Worm (Caenorhabditis elegans) whole organism, L4 larva: ENCODE data around the gene srw-84.

Experiments
- F49E8.2 ChIP-seq: sonication (generic microtip); optimal IDR thresholded peaks from 2 replicates; lab custom pipeline; 2016; ENCODE audit warnings: missing compliant biosample characterization, mild to moderate bottlenecking, missing genetic modification characterization, borderline replicate concordance
- T20F7.1 ChIP-seq: fragments of 200-800 bp; sonication (Bioruptor generic); optimal IDR thresholded peaks from 2 replicates; lab custom pipeline; 2018; ENCODE audit warnings: mild to moderate bottlenecking, missing genetic modification characterization, missing compliant biosample characterization
- ama-1 ChIP-seq: fragments of 150-350 bp; optimal IDR thresholded peaks from 2 replicates; lab custom pipeline; 2014; ENCODE audit warnings: inconsistent platforms, mixed read lengths
- attf-4 ChIP-seq: sonication (generic microtip); optimal IDR thresholded peaks from 3 replicates; lab custom pipeline; 2017; ENCODE audit warnings: missing biosample characterization, missing genetic modification characterization
- ceh-28 ChIP-seq: fragments of 150-350 bp; optimal IDR thresholded peaks from 2 replicates; lab custom pipeline; 2014; ENCODE audit warnings: missing biosample characterization, missing genetic modification reagents, missing genetic modification characterization
- ceh-82 ChIP-seq: sonication (generic microtip); optimal IDR thresholded peaks from 2 replicates; lab custom pipeline; 2017; ENCODE audit warnings: missing biosample characterization, missing genetic modification characterization
- daf-12 ChIP-seq: fragments of 150-350 bp; optimal IDR thresholded peaks from 2 replicates; lab custom pipeline; 2014; ENCODE audit warnings: missing biosample characterization, missing genetic modification reagents, missing genetic modification characterization
- dmd-9 ChIP-seq: fragments of 200-800 bp; sonication (Bioruptor generic); IDR thresholded peaks from 2 replicates; pipeline ENCODE4 v1.3.6; 2022; ENCODE audit warnings: missing genetic modification reagents, missing genetic modification characterization, missing compliant biosample characterization
- duxl-1 ChIP-seq: sonication (generic microtip); optimal IDR thresholded peaks from 2 replicates; lab custom pipeline; 2016; ENCODE audit warnings: mild to moderate bottlenecking, missing genetic modification characterization, moderate library complexity, missing compliant biosample characterization; ENCODE audit not compliant: poor library complexity
- fkh-10 ChIP-seq: fragments of 150-350 bp; optimal IDR thresholded peaks from 2 replicates; lab custom pipeline; 2014; ENCODE audit warnings: missing biosample characterization, missing genetic modification reagents, missing genetic modification characterization
- hif-1 ChIP-seq, 2 experiments: sonication (generic microtip); optimal IDR thresholded peaks; 2 replicates each; lab custom pipeline; 2016 to 2017; ENCODE audit warnings: missing compliant biosample characterization in 2 of 2, missing genetic modification characterization in 2 of 2, missing genetic modification reagents in 2 of 2, missing genotype in 2 of 2, mild to moderate bottlenecking in 1 of 2
- hmg-1.1 ChIP-seq: fragments of 200-800 bp; sonication (Bioruptor generic); IDR thresholded peaks from 2 replicates; pipeline ENCODE4 v1.3.6; 2022; ENCODE audit warnings: missing genetic modification reagents, missing genetic modification characterization, missing compliant biosample characterization
- jun-1 ChIP-seq: fragments of 150-350 bp; optimal IDR thresholded peaks from 2 replicates; lab custom pipeline; 2014; ENCODE audit warnings: missing biosample characterization, missing genetic modification reagents, missing genetic modification characterization
- lim-7 ChIP-seq: fragments of 200-800 bp; sonication (Bioruptor generic); IDR thresholded peaks from 2 replicates; pipeline ENCODE4 v1.3.6; 2022; ENCODE audit warnings: missing genetic modification characterization, missing compliant biosample characterization
- lin-13 ChIP-seq: fragments of 150-350 bp; optimal IDR thresholded peaks from 2 replicates; lab custom pipeline; 2014; ENCODE audit warnings: missing biosample characterization, missing genetic modification reagents, missing genetic modification characterization
- lin-29 ChIP-seq: fragments of 200-800 bp; sonication (Bioruptor generic); IDR thresholded peaks from 2 replicates; pipeline ENCODE4 v1.3.6; 2022; ENCODE audit warnings: missing genetic modification reagents, missing genetic modification characterization, missing compliant biosample characterization
- mdl-1 ChIP-seq, 2 experiments: fragments of 150-350 bp in 1 of 2; sonication (generic microtip) in 1 of 2; optimal IDR thresholded peaks; 2 replicates each; lab custom pipeline; 2014 to 2017; ENCODE audit warnings: missing biosample characterization in 2 of 2, missing genetic modification characterization in 2 of 2
- mdt-29 ChIP-seq: fragments of 200-800 bp; sonication (Bioruptor generic); IDR thresholded peaks from 2 replicates; pipeline ENCODE4 v1.3.6; 2022; ENCODE audit warnings: missing genetic modification reagents, missing genetic modification characterization, missing compliant biosample characterization
- mep-1 ChIP-seq: fragments of 150-350 bp; sonication (generic microtip); optimal IDR thresholded peaks from 3 replicates; lab custom pipeline; 2014; ENCODE audit warnings: missing biosample characterization, missing genetic modification characterization
- nhr-11 ChIP-seq: fragments of 150-350 bp; optimal IDR thresholded peaks from 2 replicates; lab custom pipeline; 2014; ENCODE audit warnings: missing biosample characterization, missing genetic modification characterization
- nhr-25 ChIP-seq: sonication (generic microtip); optimal IDR thresholded peaks from 2 replicates; lab custom pipeline; 2017; ENCODE audit warnings: missing genetic modification characterization, mild to moderate bottlenecking, missing compliant biosample characterization, antibody characterized with exemption, moderate library complexity, borderline replicate concordance; ENCODE audit not compliant: insufficient read depth
- nhr-42 ChIP-seq: fragments of 200-800 bp; sonication (Bioruptor generic); IDR thresholded peaks from 2 replicates; pipeline ENCODE4 v1.3.6; 2022; ENCODE audit warnings: missing genetic modification characterization, missing compliant biosample characterization
- nhr-6 ChIP-seq: fragments of 150-350 bp; optimal IDR thresholded peaks from 2 replicates; lab custom pipeline; 2014; ENCODE audit warnings: missing biosample characterization, missing genetic modification characterization
- pha-4 ChIP-seq, 2 experiments: fragments of 150-350 bp in 1 of 2; fragments of 200-800 bp in 1 of 2; sonication (Bioruptor generic) in 1 of 2; IDR thresholded peaks in 1 of 2; optimal IDR thresholded peaks in 1 of 2; 2 replicates each; pipeline versions ENCODE4 v1.3.6 to Lab custom; 2014 to 2022; ENCODE audit warnings: missing genetic modification characterization in 2 of 2, missing genetic modification reagents in 2 of 2, missing biosample characterization in 1 of 2, missing compliant biosample characterization in 1 of 2
- rbr-2 ChIP-seq: sonication (generic microtip); optimal IDR thresholded peaks from 2 replicates; lab custom pipeline; 2016; ENCODE audit warnings: missing genotype, missing genetic modification characterization, missing compliant biosample characterization
- saeg-2 ChIP-seq: fragments of 200-800 bp; sonication (Bioruptor generic); IDR thresholded peaks from 2 replicates; pipeline ENCODE4 v1.3.6; 2022; ENCODE audit warnings: missing genetic modification reagents, missing genetic modification characterization, missing compliant biosample characterization
- snpc-4 ChIP-seq: fragments of 150-350 bp; optimal IDR thresholded peaks from 2 replicates; lab custom pipeline; 2014; ENCODE audit warnings: missing biosample characterization, missing genetic modification characterization
- spr-3 ChIP-seq: fragments of 200-800 bp; sonication (Bioruptor generic); optimal IDR thresholded peaks from 2 replicates; lab custom pipeline; 2018; ENCODE audit warnings: mild to moderate bottlenecking, missing genetic modification characterization, missing compliant biosample characterization
- unc-62 ChIP-seq, 3 experiments: fragments of 150-350 bp in 1 of 3; sonication (generic microtip); optimal IDR thresholded peaks in 2 of 3; peaks in 1 of 3; 1 replicate in 1 of 3; 2 replicates in 2 of 3; lab custom pipeline; 2014 to 2017; ENCODE audit warnings: missing biosample characterization in 3 of 3, missing genetic modification characterization in 3 of 3, missing genetic modification reagents in 3 of 3, missing genotype in 1 of 3
- vab-7 ChIP-seq: fragments of 200-800 bp; sonication (Bioruptor generic); IDR thresholded peaks from 2 replicates; pipeline ENCODE4 v1.3.6; 2022; ENCODE audit warnings: missing genetic modification reagents, missing genetic modification characterization, missing compliant biosample characterization
- zag-1 ChIP-seq: fragments of 150-350 bp; optimal IDR thresholded peaks from 2 replicates; lab custom pipeline; 2014; ENCODE audit warnings: missing biosample characterization, missing genetic modification characterization
- zfp-2 ChIP-seq: sonication (generic microtip); optimal IDR thresholded peaks from 2 replicates; lab custom pipeline; 2016; ENCODE audit warnings: mild to moderate bottlenecking, missing genetic modification characterization, missing compliant biosample characterization
- zip-11 ChIP-seq: fragments of 200-800 bp; sonication (Bioruptor generic); IDR thresholded peaks from 2 replicates; pipeline ENCODE4 v1.3.6; 2022; ENCODE audit warnings: missing genetic modification characterization, missing compliant biosample characterization
- zip-2 ChIP-seq: fragments of 150-350 bp; optimal IDR thresholded peaks from 2 replicates; lab custom pipeline; 2014; ENCODE audit warnings: missing biosample characterization, missing genetic modification characterization

Gene srw-84

ce11 chrV:19380968-19381367, at the start of gene srw-84:
Gene srw-84 (plus strand): TSS chrV:19381268.
- TF ChIP-seq zfp-2 (tag; lab: Kevin White, UChicago) (no peak), zag-1 (no peak), daf-12 (no peak)

ce11 chrV:19337333-19337732, 43.7 kb upstream of the srw-84 start:
- peak; percentile 62 for TF ChIP-seq ceh-28
- no peak for TF ChIP-seq snpc-4

ce11 chrV:19351944-19352343, 29.1 kb upstream of the srw-84 start:
- TF ChIP-seq hif-1 (tag; optimal IDR thresholded peaks at IDR 0.05; lab: Kevin White, UChicago): no peak

- TF ChIP-seq duxl-1 (tag; lab: Kevin White, UChicago) (no peak), lim-7 (GFP tag; lab: Robert Waterston, UW) (no peak), nhr-11 (tag; lab: Kevin White, UChicago) (no peak), snpc-4 (no peak), unc-62 (GFP tag; optimal IDR thresholded peaks at IDR 0.05 in 1 of 2; lab: Kevin White, UChicago) (no peak), unc-62 (tag; optimal IDR thresholded peaks at IDR 0.05; lab: Kevin White, UChicago) (no peak)
Observed at ce11 chrV:19354506-19354905, 26.6 kb upstream of the srw-84 start.

- TF ChIP-seq fkh-10 (no peak), zip-2 (tag; lab: Kevin White, UChicago) (no peak), ceh-82 (tag; lab: Kevin White, UChicago) (no peak), F49E8.2 (tag; lab: Kevin White, UChicago) (no peak), nhr-6 (no peak), spr-3 (GFP tag; lab: Kevin White, UChicago) (no peak), nhr-42 (GFP tag; lab: Robert Waterston, UW) (no peak), nhr-11 (tag; lab: Kevin White, UChicago) (no peak), attf-4 (tag; lab: Kevin White, UChicago) (no peak), mdt-29 (GFP tag; lab: Robert Waterston, UW) (no peak), zip-11 (no peak), jun-1 (tag; lab: Kevin White, UChicago) (no peak), lin-29 (GFP tag; lab: Robert Waterston, UW) (no peak), pha-4 (GFP tag; IDR thresholded peaks at IDR 0.05; lab: Robert Waterston, UW) (no peak), pha-4 (tag; optimal IDR thresholded peaks at IDR 0.05; lab: Kevin White, UChicago) (no peak), nhr-25 (tag; lab: Kevin White, UChicago) (no peak), mdl-1 (tag; optimal IDR thresholded peaks at IDR 0.05; lab: Kevin White, UChicago) (no peak), dmd-9 (GFP tag; lab: Robert Waterston, UW) (no peak)
Observed at ce11 chrV:19355219-19355618, 25.8 kb upstream of the srw-84 start.

- TF ChIP-seq rbr-2: no peak
- TF ChIP-seq lin-29 (GFP tag; lab: Robert Waterston, UW): no peak
- TF ChIP-seq zag-1: no peak
- no peak for TF ChIP-seq lin-13 (GFP tag; lab: Kevin White, UChicago)
- no peak for TF ChIP-seq hmg-1.1 (GFP tag; lab: Robert Waterston, UW)
- no peak for TF ChIP-seq T20F7.1
- TF ChIP-seq vab-7: no peak
- no peak for TF ChIP-seq ama-1 (lab: Kevin White, UChicago)
- TF ChIP-seq mep-1 (tag; lab: Kevin White, UChicago): no peak
- TF ChIP-seq saeg-2 (GFP tag; lab: Robert Waterston, UW): no peak
- TF ChIP-seq, all 104 proteins: peak for 0
Observed at ce11 chrV:19356717-19357116, 24.4 kb upstream of the srw-84 start.
